Worm (Caenorhabditis elegans) whole organism, young adult: ENCODE measurements around the gene F54B3.1.

Experiments used
- B0261.1 ChIP-seq: sonication (generic microtip); optimal IDR thresholded peaks from 2 replicates; lab custom pipeline; 2016; ENCODE audit warnings: mild to moderate bottlenecking, missing genetic modification characterization, moderate library complexity, missing compliant biosample characterization
- C06A6.2 ChIP-seq: fragments of 200-800 bp; sonication (Bioruptor generic); conservative IDR thresholded peaks from 2 replicates; pipeline ENCODE4 v1.3.6; 2022; ENCODE audit warnings: missing genetic modification characterization, missing compliant biosample characterization
- F33H1.4 ChIP-seq: fragments of 200-800 bp; sonication (Bioruptor generic); IDR thresholded peaks from 2 replicates; pipeline ENCODE4 v1.3.6; 2022; ENCODE audit warnings: missing genetic modification reagents, missing genetic modification characterization, missing compliant biosample characterization
- F37B4.10 ChIP-seq: fragments of 200-800 bp; sonication (Bioruptor generic); IDR thresholded peaks from 2 replicates; pipeline ENCODE4 v1.3.6; 2022; ENCODE audit warnings: missing genetic modification characterization, missing compliant biosample characterization
- F39B2.1 ChIP-seq: fragments of 200-800 bp; sonication (Bioruptor generic); IDR thresholded peaks from 2 replicates; pipeline ENCODE4 v1.3.6; 2022; ENCODE audit warnings: missing genetic modification reagents, missing genetic modification characterization, missing compliant biosample characterization
- F57C9.4 ChIP-seq: sonication (generic microtip); optimal IDR thresholded peaks from 2 replicates; lab custom pipeline; 2017; ENCODE audit warnings: mild to moderate bottlenecking, missing genetic modification characterization, missing compliant biosample characterization
- K12H6.12 ChIP-seq: fragments of 200-800 bp; sonication (Bioruptor generic); optimal IDR thresholded peaks from 2 replicates; lab custom pipeline; 2018; ENCODE audit warnings: mild to moderate bottlenecking, missing genetic modification characterization, missing compliant biosample characterization
- Y53F4B.3 ChIP-seq: fragments of 200-800 bp; sonication (Bioruptor generic); IDR thresholded peaks from 2 replicates; pipeline ENCODE4 v1.3.6; 2022; ENCODE audit warnings: missing genetic modification reagents, missing genetic modification characterization, missing compliant biosample characterization
- Y53G8AR.9 ChIP-seq: fragments of 200-800 bp; sonication (Bioruptor generic); conservative IDR thresholded peaks from 2 replicates; pipeline ENCODE4 v1.3.6; 2022; ENCODE audit warnings: missing genetic modification reagents, missing genetic modification characterization, missing compliant biosample characterization
- Y79H2A.3 ChIP-seq: fragments of 200-800 bp; sonication (Bioruptor generic); conservative IDR thresholded peaks from 2 replicates; pipeline ENCODE4 v1.3.6; 2022; ENCODE audit warnings: missing genetic modification reagents, missing genetic modification characterization, missing compliant biosample characterization
- Y95B8A.8 ChIP-seq: fragments of 200-800 bp; sonication (Bioruptor generic); IDR thresholded peaks from 2 replicates; pipeline ENCODE4 v1.3.6; 2022; ENCODE audit warnings: missing genetic modification reagents, missing genetic modification characterization, missing compliant biosample characterization
- ama-1 ChIP-seq, 3 experiments: fragments of 150-350 bp in 1 of 3; sonication (generic microtip) in 2 of 3; optimal IDR thresholded peaks; 2 replicates each; lab custom pipeline; 2014 to 2018; ENCODE audit warnings: missing biosample characterization in 2 of 3, missing genetic modification characterization in 2 of 3, missing genetic modification reagents in 2 of 3
- aptf-3 ChIP-seq: fragments of 200-800 bp; sonication (Bioruptor generic); IDR thresholded peaks from 2 replicates; pipeline ENCODE4 v1.3.6; 2022; ENCODE audit warnings: missing genetic modification characterization, missing compliant biosample characterization
- attf-6 ChIP-seq: fragments of 200-800 bp; sonication (Bioruptor generic); IDR thresholded peaks from 2 replicates; pipeline ENCODE4 v1.3.6; 2022; ENCODE audit warnings: missing genetic modification reagents, missing genetic modification characterization, missing compliant biosample characterization
- cebp-1 ChIP-seq, 2 experiments: fragments of 200-800 bp in 1 of 2; sonication (Bioruptor generic) in 1 of 2; sonication (generic microtip) in 1 of 2; IDR thresholded peaks in 1 of 2; optimal IDR thresholded peaks in 1 of 2; 2 replicates each; pipeline versions ENCODE4 v1.3.6 to Lab custom; 2017 to 2022; ENCODE audit warnings: missing compliant biosample characterization in 2 of 2, missing genetic modification characterization in 2 of 2, mild to moderate bottlenecking in 1 of 2, missing genetic modification reagents in 1 of 2, moderate library complexity in 1 of 2
- ceh-40 ChIP-seq: fragments of 200-800 bp; sonication (Bioruptor generic); IDR thresholded peaks from 2 replicates; pipeline ENCODE4 v1.3.6; 2022; ENCODE audit warnings: missing genetic modification characterization, missing compliant biosample characterization
- ceh-58 ChIP-seq: fragments of 200-800 bp; sonication (Bioruptor generic); IDR thresholded peaks from 2 replicates; pipeline ENCODE4 v1.3.6; 2022; ENCODE audit warnings: missing genetic modification characterization, missing compliant biosample characterization
- ceh-79 ChIP-seq: sonication (generic microtip); optimal IDR thresholded peaks from 2 replicates; lab custom pipeline; 2017; ENCODE audit warnings: mild to moderate bottlenecking, missing genetic modification characterization, missing compliant biosample characterization
- ceh-91 ChIP-seq: fragments of 200-800 bp; sonication (Bioruptor generic); IDR thresholded peaks from 2 replicates; pipeline ENCODE4 v1.3.6; 2022; ENCODE audit warnings: missing genetic modification reagents, missing genetic modification characterization, missing compliant biosample characterization
- chd-7 ChIP-seq: sonication (generic microtip); optimal IDR thresholded peaks from 2 replicates; lab custom pipeline; 2016; ENCODE audit warnings: mild to moderate bottlenecking, missing genetic modification characterization, moderate library complexity, missing compliant biosample characterization
- dox-1 ChIP-seq: fragments of 200-800 bp; sonication (Bioruptor generic); IDR thresholded peaks from 2 replicates; pipeline ENCODE4 v1.3.6; 2022; ENCODE audit warnings: missing genetic modification reagents, missing genetic modification characterization, missing compliant biosample characterization
- dpl-1 ChIP-seq: fragments of 150-350 bp; optimal IDR thresholded peaks from 2 replicates; lab custom pipeline; 2014; ENCODE audit warnings: missing biosample characterization, missing genetic modification reagents, missing genetic modification characterization
- egrh-3 ChIP-seq: fragments of 200-800 bp; sonication (Bioruptor generic); IDR thresholded peaks from 2 replicates; pipeline ENCODE4 v1.3.6; 2022; ENCODE audit warnings: missing genetic modification reagents, missing genetic modification characterization, missing compliant biosample characterization
- hmg-1.2 ChIP-seq: fragments of 200-800 bp; sonication (Bioruptor generic); IDR thresholded peaks from 2 replicates; pipeline ENCODE4 v1.3.6; 2022; ENCODE audit warnings: missing genetic modification reagents, missing genetic modification characterization, missing compliant biosample characterization
- hmg-20 ChIP-seq: fragments of 200-800 bp; sonication (Bioruptor generic); IDR thresholded peaks from 2 replicates; pipeline ENCODE4 v1.3.6; 2022; ENCODE audit warnings: missing genetic modification reagents, missing genetic modification characterization, missing compliant biosample characterization
- lin-54 ChIP-seq: fragments of 200-800 bp; sonication (Bioruptor generic); optimal IDR thresholded peaks from 2 replicates; lab custom pipeline; 2018; ENCODE audit warnings: mild to moderate bottlenecking, missing genetic modification characterization, missing compliant biosample characterization
- madf-3 ChIP-seq: fragments of 200-800 bp; sonication (Bioruptor generic); IDR thresholded peaks from 2 replicates; pipeline ENCODE4 v1.3.6; 2022; ENCODE audit warnings: missing genetic modification reagents, missing genetic modification characterization, missing compliant biosample characterization
- madf-8 ChIP-seq: fragments of 200-800 bp; sonication (Bioruptor generic); conservative IDR thresholded peaks from 2 replicates; pipeline ENCODE4 v1.3.6; 2022; ENCODE audit warnings: missing genetic modification reagents, missing genetic modification characterization, missing compliant biosample characterization
- mes-4 ChIP-seq: sonication (generic microtip); optimal IDR thresholded peaks from 2 replicates; lab custom pipeline; 2016; ENCODE audit warnings: missing genotype, missing genetic modification characterization, missing compliant biosample characterization
- nfya-2 ChIP-seq: fragments of 200-800 bp; sonication (Bioruptor generic); IDR thresholded peaks from 2 replicates; pipeline ENCODE4 v1.3.6; 2022; ENCODE audit warnings: missing genetic modification reagents, missing genetic modification characterization, missing compliant biosample characterization
- nfyb-1 ChIP-seq: fragments of 200-800 bp; sonication (Bioruptor generic); IDR thresholded peaks from 2 replicates; pipeline ENCODE4 v1.3.6; 2022; ENCODE audit warnings: missing genetic modification reagents, missing genetic modification characterization, missing compliant biosample characterization
- nhr-80 ChIP-seq: sonication (generic microtip); optimal IDR thresholded peaks from 2 replicates; lab custom pipeline; 2016; ENCODE audit warnings: missing genetic modification characterization, missing compliant biosample characterization
- nhr-90 ChIP-seq: sonication (generic microtip); optimal IDR thresholded peaks from 2 replicates; lab custom pipeline; 2016; ENCODE audit warnings: missing genotype, mild to moderate bottlenecking, missing genetic modification characterization, missing compliant biosample characterization
- pbrm-1 ChIP-seq: fragments of 200-800 bp; sonication (Bioruptor generic); IDR thresholded peaks from 2 replicates; pipeline ENCODE4 v1.3.6; 2022; ENCODE audit warnings: missing genetic modification reagents, missing genetic modification characterization, missing compliant biosample characterization
- pha-4 ChIP-seq: fragments of 150-350 bp; sonication (generic microtip); optimal IDR thresholded peaks from 2 replicates; lab custom pipeline; 2014; ENCODE audit warnings: missing biosample characterization, missing genetic modification reagents, missing genetic modification characterization
- rec-8 ChIP-seq, 2 experiments: sonication (generic microtip); optimal IDR thresholded peaks; 2 replicates each; lab custom pipeline; 2016; ENCODE audit warnings: mild to moderate bottlenecking in 2 of 2, missing genetic modification characterization in 2 of 2, missing genetic modification reagents in 2 of 2, missing genotype in 2 of 2, missing biosample characterization in 1 of 2, missing compliant biosample characterization in 1 of 2, moderate library complexity in 1 of 2
- repo-1 ChIP-seq: sonication (generic microtip); optimal IDR thresholded peaks from 2 replicates; lab custom pipeline; 2017; ENCODE audit warnings: mild to moderate bottlenecking, missing genetic modification characterization, missing compliant biosample characterization
- rpc-1 ChIP-seq, 2 experiments: fragments of 150-350 bp in 1 of 2; sonication (generic microtip) in 1 of 2; optimal IDR thresholded peaks; 2 replicates each; lab custom pipeline; 2014 to 2018; ENCODE audit warnings: missing biosample characterization in 1 of 2, missing genetic modification characterization in 1 of 2, missing genetic modification reagents in 1 of 2, missing genotype in 1 of 2
- snpc-3.4 ChIP-seq: sonication (generic microtip); optimal IDR thresholded peaks from 2 replicates; lab custom pipeline; 2017; ENCODE audit warnings: missing genetic modification characterization, mild to moderate bottlenecking, missing compliant biosample characterization, antibody characterized with exemption, moderate library complexity, missing genotype, missing genetic modification reagents
- xnd-1 ChIP-seq: sonication (generic microtip); optimal IDR thresholded peaks from 2 replicates; lab custom pipeline; 2016; ENCODE audit warnings: missing genotype, missing genetic modification reagents, missing genetic modification characterization, missing compliant biosample characterization
- zim-3 ChIP-seq: sonication (generic microtip); optimal IDR thresholded peaks from 2 replicates; lab custom pipeline; 2017; ENCODE audit warnings: mild to moderate bottlenecking, missing genetic modification characterization, moderate library complexity, missing compliant biosample characterization
- ztf-18 ChIP-seq: sonication (generic microtip); optimal IDR thresholded peaks from 2 replicates; lab custom pipeline; 2016; ENCODE audit warnings: missing genotype, mild to moderate bottlenecking, missing genetic modification characterization, missing compliant biosample characterization

Gene F54B3.1

ce11 chrII:10231874-10232273 is 19.2 kb upstream of the F54B3.1 start:
- 0 out of 2 replicates have a peak, but pooled peaks have one; percentile 20 for TF ChIP-seq dox-1 (GFP tag; lab: Robert Waterston, UW)
- TF ChIP-seq aptf-3 (GFP tag; lab: Robert Waterston, UW): no peak
- no peak for TF ChIP-seq ceh-79 (tag; lab: Kevin White, UChicago)
- peak; percentile 55 for TF ChIP-seq nhr-80

ce11 chrII:10234398-10234797 is 16.7 kb upstream of the F54B3.1 start, which contains the start of gene ubxn-5:
Gene ubxn-5 (minus strand): TSS chrII:10234498.
- TF ChIP-seq ztf-18 (tag; lab: Kevin White, UChicago) (no peak), rpc-1 (optimal IDR thresholded peaks at IDR 0.05; lab: Kevin White, UChicago) (no peak), rpc-1 (tag; optimal IDR thresholded peaks at IDR 0.05; lab: Kevin White, UChicago) (no peak), xnd-1 (tag; lab: Kevin White, UChicago) (no peak)

ce11 chrII:10239595-10239994 is 11.5 kb upstream of the F54B3.1 start, which contains the start of gene mec-15:
Gene mec-15 (minus strand): TSS chrII:10239695.
- TF ChIP-seq zim-3 (tag; lab: Kevin White, UChicago) (no peak), mes-4 (tag; lab: Kevin White, UChicago) (no peak), ceh-58 (GFP tag; lab: Robert Waterston, UW) (no peak), nfya-2 (GFP tag; lab: Robert Waterston, UW) (no peak), F33H1.4 (GFP tag; lab: Robert Waterston, UW) (no peak), madf-8 (no peak), attf-6 (no peak), B0261.1 (tag; lab: Kevin White, UChicago) (no peak)

- TF ChIP-seq K12H6.12 (tag; lab: Kevin White, UChicago) (no peak), nfyb-1 (0 out of 2 replicates have a peak, but pooled peaks have one; percentile 21), repo-1 (tag; lab: Kevin White, UChicago) (peak; percentile 34), egrh-3 (GFP tag; lab: Robert Waterston, UW) (no peak), nfya-2 (GFP tag; lab: Robert Waterston, UW) (no peak), madf-3 (GFP tag; lab: Robert Waterston, UW) (no peak), dpl-1 (no peak), ceh-91 (GFP tag; lab: Robert Waterston, UW) (no peak), pbrm-1 (GFP tag; lab: Robert Waterston, UW) (no peak), ceh-58 (GFP tag; lab: Robert Waterston, UW) (no peak), zim-3 (tag; lab: Kevin White, UChicago) (no peak), C06A6.2 (GFP tag; lab: Robert Waterston, UW) (no peak), nhr-90 (tag; lab: Kevin White, UChicago) (no peak), Y53F4B.3 (GFP tag; lab: Robert Waterston, UW) (no peak), F57C9.4 (no peak), hmg-1.2 (GFP tag; lab: Robert Waterston, UW) (no peak), F37B4.10 (GFP tag; lab: Robert Waterston, UW) (no peak), F39B2.1 (GFP tag; lab: Robert Waterston, UW) (no peak), rec-8 (tag; optimal IDR thresholded peaks at IDR 0.05; lab: Kevin White, UChicago) (no peak), Y95B8A.8 (GFP tag; lab: Robert Waterston, UW) (no peak), chd-7 (tag; lab: Kevin White, UChicago) (no peak), pha-4 (tag; lab: Kevin White, UChicago) (no peak), hmg-20 (GFP tag; lab: Robert Waterston, UW) (no peak), Y53G8AR.9 (GFP tag; lab: Robert Waterston, UW) (peak; percentile 53), ama-1 (optimal IDR thresholded peaks at IDR 0.05; lab: Kevin White, UChicago) (no peak), ama-1 (GFP tag; optimal IDR thresholded peaks at IDR 0.05; lab: Kevin White, UChicago) (peak in 1 of 2 experiments; percentile 83), cebp-1 (GFP tag; IDR thresholded peaks at IDR 0.05; lab: Robert Waterston, UW) (no peak), cebp-1 (tag; optimal IDR thresholded peaks at IDR 0.05; lab: Kevin White, UChicago) (no peak), dox-1 (GFP tag; lab: Robert Waterston, UW) (0 out of 2 replicates have a peak, but pooled peaks have one; percentile 12), ceh-40 (GFP tag; lab: Robert Waterston, UW) (0 out of 2 replicates have a peak, but pooled peaks have one; percentile 11), Y79H2A.3 (GFP tag; lab: Robert Waterston, UW) (no peak), snpc-3.4 (tag; lab: Kevin White, UChicago) (peak; percentile 44), lin-54 (GFP tag; lab: Kevin White, UChicago) (no peak)
These were observed 8.8 kb upstream of the F54B3.1 start, which contains the start of gene mrps-14 for ce11 chrII:10242294-10242693. Gene mrps-14 (minus strand): TSS chrII:10242490.
